Worm (Caenorhabditis elegans): ENCODE results near the gene abu-1.

DNA sequence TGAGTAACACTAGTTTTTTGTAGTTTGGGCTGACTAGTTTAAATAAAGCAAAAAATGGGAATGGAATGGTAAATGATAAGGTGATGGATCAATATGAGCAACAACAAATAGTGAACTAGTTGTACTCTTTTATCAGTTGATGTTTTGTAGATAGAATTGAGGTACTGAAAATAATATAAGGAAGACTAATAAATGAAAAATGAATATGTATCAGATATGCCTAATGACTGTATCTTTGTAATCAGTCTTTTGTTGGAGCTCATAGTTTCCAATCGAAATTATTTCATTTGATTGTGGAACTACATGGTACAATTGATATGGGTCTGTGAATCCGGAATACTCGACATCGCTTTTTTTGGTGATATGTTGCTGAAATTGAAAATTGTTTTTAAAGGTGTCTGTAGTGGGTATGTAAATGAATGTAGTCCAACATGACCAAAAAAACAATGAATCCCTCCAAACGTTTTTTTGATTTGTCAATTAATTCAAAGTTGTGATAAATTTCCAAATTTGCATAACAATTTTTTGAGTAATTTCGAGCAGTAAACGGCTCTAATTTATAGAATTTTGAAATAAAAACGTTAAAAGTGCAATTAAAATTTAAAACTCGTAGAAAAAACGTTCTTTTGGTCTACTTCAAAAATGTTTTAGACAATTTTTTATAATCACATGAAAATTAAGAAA is 28.5 kb upstream of the abu-1 start, which contains the start of gene F15H10.12:
- TF ChIP-seq nhr-102 (tag; optimal IDR thresholded peaks at IDR 0.05) = no peak
- TF ChIP-seq nhr-11 (tag; optimal IDR thresholded peaks at IDR 0.05) = no peak
- TF ChIP-seq pqm-1 (tag; optimal IDR thresholded peaks at IDR 0.05) = no peak
- TF ChIP-seq lsy-2 (tag; optimal IDR thresholded peaks at IDR 0.05) = no peak

Measured in whole organism, L4 larva.